Worm (Caenorhabditis elegans) whole organism, L1 larva: Measurements from ENCODE around the gene nhr-156.

Experiments used
- blmp-1 ChIP-seq: fragments of 150-350 bp; optimal IDR thresholded peaks from 2 replicates; lab custom pipeline; 2014; ENCODE audit warnings: missing biosample characterization, missing genetic modification characterization
- efl-1 ChIP-seq, 4 experiments: fragments of 150-350 bp; optimal IDR thresholded peaks in 3 of 4; peaks in 1 of 4; 1 replicate in 1 of 4; 2 replicates in 3 of 4; lab custom pipeline; 2014; ENCODE audit warnings: missing biosample characterization in 2 of 4, missing genetic modification characterization in 2 of 4, missing genetic modification reagents in 2 of 4
- nhr-90 ChIP-seq: sonication (generic microtip); optimal IDR thresholded peaks from 2 replicates; lab custom pipeline; 2016; ENCODE audit warnings: mild to moderate bottlenecking, missing genetic modification characterization, missing compliant biosample characterization; ENCODE audit not compliant: poor library complexity
- snpc-4 ChIP-seq: fragments of 150-350 bp; optimal IDR thresholded peaks from 2 replicates; lab custom pipeline; 2014; ENCODE audit warnings: missing biosample characterization, missing genetic modification characterization
- unc-62 ChIP-seq: fragments of 150-350 bp; optimal IDR thresholded peaks from 2 replicates; lab custom pipeline; 2014; ENCODE audit warnings: missing biosample characterization, missing genetic modification reagents, missing genetic modification characterization

- no peak for TF ChIP-seq efl-1 (optimal IDR thresholded peaks at IDR 0.05; lab: Kevin White, UChicago)
- TF ChIP-seq efl-1 (GFP tag; optimal IDR thresholded peaks at IDR 0.05 in 1 of 2; lab: Kevin White, UChicago) = no peak
- no peak for TF ChIP-seq snpc-4 (tag; lab: Kevin White, UChicago)
- TF ChIP-seq unc-62 (GFP tag; lab: Kevin White, UChicago) = no peak
- TF ChIP-seq nhr-90 (tag; lab: Kevin White, UChicago) = no peak
- TF ChIP-seq blmp-1 (tag; lab: Kevin White, UChicago) = no peak
Observed at ce11 chrV:3912472-3912871, 6.6 kb downstream of the nhr-156 start, which contains the start of gene srx-68.
